Fruit fly (Drosophila melanogaster) Kc167 (cell line): ENCODE data around the gene CG15282.
"Not testable (repeated sequence)": the region's sequence is repeated elsewhere in the genome, so short reads cannot be mapped to it uniquely, and the experiment has no call there.

Experiments used
- Myc ChIP-seq: fragments of >200 bp; optimal IDR thresholded peaks from 2 replicates; lab custom pipeline; 2017; ENCODE audit warnings: missing external identifiers
- Sin3A ChIP-seq: fragments of >200 bp; optimal IDR thresholded peaks from 2 replicates; lab custom pipeline; 2018; ENCODE audit warnings: missing external identifiers
- h ChIP-seq: fragments of >200 bp; optimal IDR thresholded peaks from 3 replicates; lab custom pipeline; 2018; ENCODE audit warnings: missing external identifiers
- insv ChIP-seq: fragments of >200 bp; optimal IDR thresholded peaks from 3 replicates; lab custom pipeline; 2018; ENCODE audit warnings: missing external identifiers
- psq ChIP-seq: fragments of >200 bp; optimal IDR thresholded peaks from 2 replicates; lab custom pipeline; 2017; ENCODE audit warnings: missing external identifiers
- ttk ChIP-seq: sonication (Bioruptor generic); optimal IDR thresholded peaks from 2 replicates; lab custom pipeline; 2017; ENCODE audit warnings: missing external identifiers

The CG15282 gene

dm6 chr2L:14699501-14700077 lies 12.7 kb upstream of the CG15282 start:
- no peak for TF ChIP-seq insv
- no peak for TF ChIP-seq h

- no peak for TF ChIP-seq Myc (lab: Kevin White, UChicago)
- no peak for TF ChIP-seq ttk (lab: Kevin White, UChicago)
- no peak for TF ChIP-seq insv
- no peak for TF ChIP-seq psq (lab: Kevin White, UChicago)
- TF ChIP-seq Sin3A, result no peak
- TF ChIP-seq h, result no peak
Measured at dm6 chr2L:14701495-14701894, 10.8 kb upstream of the CG15282 start.

dm6 chr2L:14706194-14706593 lies 6.1 kb upstream of the CG15282 start:
- TF ChIP-seq Myc (lab: Kevin White, UChicago) (no peak), ttk (lab: Kevin White, UChicago) (no peak), psq (lab: Kevin White, UChicago) (no peak), Sin3A (no peak), insv (no peak), h (no peak)

dm6 chr2L:14713467-14713866 lies 1.2 kb downstream of the CG15282 start, which contains the start of gene CG34165:
Gene CG34165, plus strand, starts transcription at chr2L:14713750.
- no peak for TF ChIP-seq psq (lab: Kevin White, UChicago)
- TF ChIP-seq ttk (lab: Kevin White, UChicago), result no peak
- TF ChIP-seq insv, result no peak
- TF ChIP-seq Sin3A, result no peak
- no peak for TF ChIP-seq h
- no peak for TF ChIP-seq Myc (lab: Kevin White, UChicago)

DNA sequence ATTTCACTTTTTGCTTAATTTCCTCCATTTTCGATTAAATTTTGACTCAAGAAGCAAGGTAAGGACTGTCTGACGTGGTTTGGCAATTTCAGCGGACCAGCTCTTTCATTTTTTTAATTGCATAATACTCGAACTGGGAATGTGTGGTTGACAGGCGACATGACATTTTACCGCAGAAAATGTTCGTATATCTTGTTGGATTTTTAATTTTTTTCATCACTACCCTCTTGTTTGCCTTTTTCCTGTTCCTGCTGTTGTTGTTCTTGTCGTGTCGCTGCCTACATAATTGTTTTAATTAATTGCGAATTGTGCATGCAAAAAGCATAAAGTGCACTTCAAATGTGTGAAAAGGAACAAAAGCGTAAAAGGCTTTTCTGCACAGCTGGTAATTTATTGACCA lies 17.8 kb downstream of the CG15282 start, which contains the start of gene CG42685:
CG42685 (minus strand) TSS at position 101 of the 400 bp plus-strand sequence.
- no peak for TF ChIP-seq psq (lab: Kevin White, UChicago)
- no peak for TF ChIP-seq h
- no peak for TF ChIP-seq insv
- TF ChIP-seq ttk (lab: Kevin White, UChicago), result no peak
- no peak for TF ChIP-seq Sin3A
- no peak for TF ChIP-seq Myc (lab: Kevin White, UChicago)

- TF ChIP-seq Myc (lab: Kevin White, UChicago); h; psq (lab: Kevin White, UChicago): not testable (repeated sequence)
Measured at dm6 chr2L:14735543-14735942, 23.3 kb downstream of the CG15282 start, which contains the start of gene CG31835. Gene CG31835, plus strand, starts transcription at chr2L:14735843.

DNA sequence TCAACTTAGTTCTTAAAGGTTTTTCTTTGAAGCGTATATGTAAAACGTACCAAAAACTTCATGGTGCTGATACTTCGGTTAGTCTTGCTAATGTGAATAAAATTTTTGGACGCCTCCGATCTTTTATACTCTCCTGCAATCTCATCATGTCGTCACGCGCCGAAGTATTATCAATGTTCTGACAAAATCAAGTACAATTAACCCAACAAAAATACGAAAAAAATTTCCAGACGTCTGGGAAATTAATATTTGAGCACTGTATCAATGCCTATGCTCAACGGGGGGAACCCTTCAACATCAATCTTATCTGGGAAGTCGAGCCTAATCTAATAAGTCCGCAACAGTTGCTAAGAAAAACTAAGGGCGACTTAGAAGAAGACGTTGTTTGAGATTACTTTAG lies 25.4 kb downstream of the CG15282 start, which contains the start of gene CG31775:
CG31775 (minus strand) TSS at position 101 of the 400 bp plus-strand sequence.
- TF ChIP-seq h; Sin3A; Myc (lab: Kevin White, UChicago): not testable (repeated sequence)

DNA sequence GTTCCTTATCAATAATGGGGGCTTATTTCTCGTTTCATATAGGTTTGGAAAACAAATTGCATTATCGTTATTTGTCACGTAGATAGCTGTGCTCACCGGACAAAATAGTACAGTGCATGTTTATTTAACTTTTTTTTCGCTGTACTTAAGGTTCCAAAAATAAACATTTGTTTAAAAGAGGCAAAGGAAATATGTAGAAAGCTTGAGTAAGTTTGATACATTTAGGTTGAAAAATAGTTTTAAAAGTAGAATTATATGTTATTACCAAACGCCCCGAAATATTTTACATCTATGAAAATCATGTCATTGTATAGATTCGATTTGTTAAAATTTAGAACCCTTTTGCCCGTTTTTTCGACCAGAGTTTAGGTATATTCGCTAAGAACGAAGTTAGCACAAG lies 27.3 kb downstream of the CG15282 start, which contains the start of gene CG42585:
CG42585 (plus strand) TSS at position 301 of the 400 bp plus-strand sequence.
- not testable (repeated sequence) for TF ChIP-seq insv; Myc (lab: Kevin White, UChicago); h

DNA sequence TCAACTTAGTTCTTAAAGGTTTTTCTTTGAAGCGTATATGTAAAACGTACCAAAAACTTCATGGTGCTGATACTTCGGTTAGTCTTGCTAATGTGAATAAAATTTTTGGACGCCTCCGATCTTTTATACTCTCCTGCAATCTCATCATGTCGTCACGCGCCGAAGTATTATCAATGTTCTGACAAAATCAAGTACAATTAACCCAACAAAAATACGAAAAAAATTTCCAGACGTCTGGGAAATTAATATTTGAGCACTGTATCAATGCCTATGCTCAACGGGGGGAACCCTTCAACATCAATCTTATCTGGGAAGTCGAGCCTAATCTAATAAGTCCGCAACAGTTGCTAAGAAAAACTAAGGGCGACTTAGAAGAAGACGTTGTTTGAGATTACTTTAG lies 29.5 kb downstream of the CG15282 start, which contains the start of gene CG42586:
CG42586 (minus strand) TSS at position 101 of the 400 bp plus-strand sequence.
- not testable (repeated sequence) for TF ChIP-seq h; Sin3A; Myc (lab: Kevin White, UChicago)

- not testable (repeated sequence) for TF ChIP-seq insv; h; psq (lab: Kevin White, UChicago)
Measured at dm6 chr2L:14742893-14743292, 30.6 kb downstream of the CG15282 start, which contains the start of gene CG34166. Gene CG34166, plus strand, starts transcription at chr2L:14743193.

DNA sequence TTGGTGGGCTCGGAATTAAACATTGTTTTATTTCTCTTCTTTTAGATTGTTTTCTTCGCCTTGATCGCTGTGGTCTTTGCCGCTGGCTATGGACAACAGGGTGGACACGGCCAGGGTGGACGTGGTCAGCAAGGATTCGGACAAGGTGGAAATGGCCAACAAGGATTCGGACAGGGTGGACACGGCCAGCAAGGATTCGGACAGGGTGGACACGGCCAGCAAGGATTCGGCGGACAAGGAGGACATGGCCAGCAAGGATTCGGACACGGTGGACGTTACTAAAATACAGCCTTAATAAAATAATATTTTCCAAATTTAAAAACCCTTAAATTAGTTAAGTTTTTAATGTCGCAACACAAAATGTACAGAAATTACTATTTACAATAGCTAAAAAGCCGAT lies 31.1 kb downstream of the CG15282 start:
- TF ChIP-seq h (no peak), insv (no peak), psq (lab: Kevin White, UChicago) (no peak)

dm6 chr2L:14744121-14744520 lies 31.9 kb downstream of the CG15282 start, which contains the start of gene CG42681:
Gene CG42681, plus strand, starts transcription at chr2L:14744421.
- TF ChIP-seq h (no peak), psq (lab: Kevin White, UChicago) (no peak), ttk (lab: Kevin White, UChicago) (no peak), Myc (lab: Kevin White, UChicago) (no peak), Sin3A (no peak)

DNA sequence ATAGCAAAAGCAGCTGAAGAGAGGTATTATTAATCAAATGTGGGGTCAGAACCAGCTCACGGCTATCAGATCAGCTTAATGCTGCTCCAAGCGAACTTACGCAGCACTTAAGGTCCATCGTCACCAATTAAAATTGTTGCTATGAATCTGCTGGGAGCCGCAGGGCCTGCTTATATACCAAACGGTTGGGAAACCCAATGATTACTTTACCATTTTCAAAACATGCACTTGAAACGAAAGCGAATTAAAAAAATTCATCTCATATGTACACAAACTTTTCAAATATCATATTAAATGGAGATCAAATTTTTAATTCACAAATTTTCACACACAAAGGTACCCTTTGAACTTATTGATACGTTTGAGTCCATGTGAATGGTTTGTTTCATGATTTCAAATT lies 32.8 kb downstream of the CG15282 start, which contains the start of gene CG42587:
CG42587 (minus strand) TSS at position 143 of the 400 bp plus-strand sequence.
- TF ChIP-seq h (no peak), Myc (lab: Kevin White, UChicago) (no peak), psq (lab: Kevin White, UChicago) (no peak), ttk (lab: Kevin White, UChicago) (no peak), insv (no peak), Sin3A (no peak)

DNA sequence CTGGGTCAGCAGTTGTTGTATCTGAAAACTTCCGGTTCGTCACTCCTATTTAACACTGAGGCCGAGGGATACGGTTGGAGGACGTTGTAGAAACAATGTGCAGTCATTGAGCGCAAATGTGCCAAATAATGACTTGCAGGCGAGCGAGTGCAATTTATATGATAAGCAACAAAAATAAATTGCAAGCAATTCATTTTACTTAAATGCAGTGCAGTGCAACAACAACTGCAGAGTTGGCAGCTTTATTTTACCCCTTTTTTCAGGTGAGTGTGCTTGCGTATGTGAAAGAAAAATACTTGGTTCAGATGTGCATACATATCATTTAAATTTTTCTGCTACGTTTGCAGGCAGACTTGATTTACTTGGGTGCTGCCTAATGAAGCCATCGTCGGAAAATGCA lies 33.8 kb downstream of the CG15282 start:
- TF ChIP-seq insv, result no peak
- TF ChIP-seq Sin3A, result no peak
- TF ChIP-seq Myc (lab: Kevin White, UChicago), result no peak
- no peak for TF ChIP-seq psq (lab: Kevin White, UChicago)
- no peak for TF ChIP-seq ttk (lab: Kevin White, UChicago)
- no peak for TF ChIP-seq h
